Worm (Caenorhabditis elegans): Measurements from ENCODE around the gene srz-9.

ce11 chrIII:1279197-1279596 lies 15.4 kb downstream of the srz-9 start:
- TF ChIP-seq nfya-1 (tag; optimal IDR thresholded peaks at IDR 0.05) (no peak), ceh-9 (tag; optimal IDR thresholded peaks at IDR 0.05) (no peak), nhr-11 (tag; optimal IDR thresholded peaks at IDR 0.05) (no peak), pros-1 (tag; optimal IDR thresholded peaks at IDR 0.05) (no peak), tbx-7 (tag; optimal IDR thresholded peaks at IDR 0.05) (no peak), fkh-10 (GFP tag; optimal IDR thresholded peaks at IDR 0.05) (no peak), ama-1 (optimal IDR thresholded peaks at IDR 0.05) (no peak), ztf-16 (tag; optimal IDR thresholded peaks at IDR 0.05) (no peak), hlh-30 (tag; optimal IDR thresholded peaks at IDR 0.05; ENCODE audit: insufficient read depth) (no peak), pha-4 (tag; optimal IDR thresholded peaks at IDR 0.05) (no peak), dmd-4 (tag; optimal IDR thresholded peaks at IDR 0.05; ENCODE audit: borderline replicate concordance) (no peak)

All from whole organism, late embryonic.